Worm (Caenorhabditis elegans) whole organism, midembryonic: ENCODE data around the gene vrk-1.

Source experiments
- T22C8.4 ChIP-seq: fragments of 200-800 bp; sonication (Bioruptor generic); IDR thresholded peaks from 2 replicates; pipeline ENCODE4 v1.3.6; 2022; ENCODE audit warnings: missing genetic modification characterization, missing compliant biosample characterization
- flt-1 ChIP-seq: fragments of 200-800 bp; sonication (Bioruptor generic); IDR thresholded peaks from 2 replicates; pipeline ENCODE4 v1.3.6; 2022; ENCODE audit warnings: missing genetic modification characterization, missing compliant biosample characterization
- tab-1 ChIP-seq: fragments of 200-800 bp; sonication (Bioruptor generic); IDR thresholded peaks from 2 replicates; pipeline ENCODE4 v1.3.6; 2022; ENCODE audit warnings: missing genetic modification characterization, missing compliant biosample characterization
- ztf-29 ChIP-seq: fragments of 200-800 bp; sonication (Bioruptor generic); IDR thresholded peaks from 2 replicates; pipeline ENCODE4 v1.3.6; 2022; ENCODE audit warnings: missing genetic modification reagents, missing genetic modification characterization, missing compliant biosample characterization

DNA sequence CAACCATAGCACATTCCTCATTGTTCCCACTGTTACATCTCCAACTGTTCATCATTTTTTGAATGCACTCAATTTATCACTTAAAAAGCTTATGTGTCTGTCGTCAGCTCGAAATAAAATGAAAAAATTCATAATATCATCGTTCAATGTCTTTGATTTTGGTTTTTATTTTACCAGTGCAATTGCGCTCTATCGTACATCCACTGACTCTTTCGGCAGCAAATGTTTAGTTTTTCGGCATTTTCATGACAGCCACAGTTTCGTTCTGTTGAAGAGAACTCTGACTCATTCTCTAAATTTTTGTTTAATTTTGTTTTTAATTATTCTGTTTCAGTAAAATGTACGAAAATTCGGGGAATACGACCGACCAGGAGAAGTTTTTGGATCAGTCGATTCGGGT, 14.3 kb upstream of the vrk-1 start, which contains the start of gene vps-35:
- TF ChIP-seq tab-1 (no peak), ztf-29 (no peak), flt-1 (no peak), T22C8.4 (GFP tag; lab: Robert Waterston, UW) (no peak)
